Worm (Caenorhabditis elegans): Measurements from ENCODE around the gene C07A9.5.

- TF ChIP-seq Y79H2A.3 (GFP tag; conservative IDR thresholded peaks at IDR 0.05) (no peak), hmg-20 (GFP tag; IDR thresholded peaks at IDR 0.05) (no peak), egl-44 (GFP tag; IDR thresholded peaks at IDR 0.05) (no peak), ztf-26 (tag; optimal IDR thresholded peaks at IDR 0.05) (no peak), F57C9.4 (tag; optimal IDR thresholded peaks at IDR 0.05) (no peak), repo-1 (tag; optimal IDR thresholded peaks at IDR 0.05) (no peak), hmg-1.2 (GFP tag; IDR thresholded peaks at IDR 0.05) (no peak), madf-8 (GFP tag; conservative IDR thresholded peaks at IDR 0.05) (no peak), efl-1 (GFP tag; optimal IDR thresholded peaks at IDR 0.05) (no peak), aptf-3 (GFP tag; IDR thresholded peaks at IDR 0.05) (no peak)
Measured at ce11 chrIII:9664484-9665221, 18.0 kb downstream of the C07A9.5 start.
